Comparison of ENCODE assay signal across 2 fruit fly cellular contexts in the genomic region with DNA sequence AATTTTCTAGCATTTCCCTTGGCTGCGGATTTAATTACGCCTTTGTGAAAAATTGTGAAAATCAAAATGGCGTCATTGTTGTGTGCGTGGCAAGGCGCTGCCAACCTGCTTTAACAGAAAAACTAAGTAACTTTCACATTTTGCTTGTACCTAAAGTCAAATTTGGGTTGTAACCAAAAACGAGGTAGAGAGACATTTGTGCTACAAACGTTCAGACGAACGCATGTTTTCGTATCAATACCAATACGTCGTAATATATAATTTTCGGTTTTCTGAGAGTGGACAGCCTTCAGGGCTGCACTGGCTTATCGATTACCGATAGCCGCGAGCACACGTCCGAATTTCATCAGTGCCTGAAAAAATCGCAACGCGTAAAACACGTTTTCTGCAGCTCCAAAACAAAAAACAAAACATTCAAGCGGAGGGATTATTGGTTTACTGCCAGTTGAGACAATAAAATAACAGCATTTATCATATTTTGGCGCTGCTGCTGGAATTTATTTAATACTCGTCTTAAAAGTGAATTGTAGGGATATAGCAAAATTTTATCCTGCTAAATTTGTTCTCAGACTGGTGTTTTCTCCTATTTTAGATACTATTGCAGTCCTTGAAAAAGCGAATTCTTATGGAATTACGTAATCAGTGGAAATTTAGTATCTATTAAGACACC.
A peak's percentile ranks its signal among the peaks of the same experiment; 100 is the strongest.
TF ChIP-seq lines count a peak whose summit lies in the region.

No protein-coding gene starts in this region.

TF ChIP-seq in whole organism, embryonic, 481 proteins besides CTCF, POLR2A, EP300 and RAD21 (continued from another document and continues in another):
- TF ChIP-seq CG12155 (GFP tag; optimal IDR thresholded peaks at IDR 0.05; lab: Kevin White, UChicago) (peak; percentile 56), kni (GFP tag; optimal IDR thresholded peaks at IDR 0.05; lab: Kevin White, UChicago) (peak; percentile 10), GATAe (GFP tag; conservative IDR thresholded peaks at IDR 0.05; lab: Robert Waterston, UW) (no peak), Doc3 (GFP tag; IDR thresholded peaks at IDR 0.05; lab: Robert Waterston, UW; ENCODE audit: partially characterized antibody) (no peak), tin (GFP tag; optimal IDR thresholded peaks at IDR 0.05; lab: Kevin White, UChicago) (peak; percentile 59), CG3847 (GFP tag; IDR thresholded peaks at IDR 0.05; lab: Robert Waterston, UW) (peak; percentile 79), HmgD (GFP tag; optimal IDR thresholded peaks at IDR 0.05; lab: Kevin White, UChicago) (peak; percentile 44), Nf-YA (GFP tag; IDR thresholded peaks at IDR 0.05; lab: Robert Waterston, UW) (no peak), tx (GFP tag; optimal IDR thresholded peaks at IDR 0.05; lab: Kevin White, UChicago) (peak; percentile 77), Vsx1 (GFP tag; optimal IDR thresholded peaks at IDR 0.05; lab: Kevin White, UChicago) (no peak), CG17359 (tag; optimal IDR thresholded peaks at IDR 0.05; lab: Kevin White, UChicago) (peak; percentile 58), pnt (GFP tag; optimal IDR thresholded peaks at IDR 0.05; lab: Kevin White, UChicago) (peak; percentile 53), CG8944 (GFP tag; optimal IDR thresholded peaks at IDR 0.05; lab: Kevin White, UChicago) (peak; percentile 59), CG2712 (tag; optimal IDR thresholded peaks at IDR 0.05; lab: Kevin White, UChicago) (peak; percentile 55), CG5245 (GFP tag; optimal IDR thresholded peaks at IDR 0.05; lab: Kevin White, UChicago) (peak; percentile 7), BEAF-32 (GFP tag; optimal IDR thresholded peaks at IDR 0.05; lab: Kevin White, UChicago) (peak; percentile 43), Side (GFP tag; optimal IDR thresholded peaks at IDR 0.05; lab: Kevin White, UChicago) (peak; percentile 80), crc (GFP tag; optimal IDR thresholded peaks at IDR 0.05; lab: Kevin White, UChicago) (peak; percentile 43), sd (tag; optimal IDR thresholded peaks at IDR 0.05; lab: Kevin White, UChicago) (peak; percentile 92), CG6654 (GFP tag; optimal IDR thresholded peaks at IDR 0.05; lab: Kevin White, UChicago) (peak; percentile 21), CG4617 (GFP tag; optimal IDR thresholded peaks at IDR 0.05; lab: Kevin White, UChicago; ENCODE audit: borderline replicate concordance) (peak; percentile 60), Bteb2 (GFP tag; optimal IDR thresholded peaks at IDR 0.05; lab: Kevin White, UChicago) (peak; percentile 52), Dbx (GFP tag; IDR thresholded peaks at IDR 0.05; lab: Robert Waterston, UW) (peak; percentile 63; the same call in 2 of the 3 replicates), Opbp (GFP tag; IDR thresholded peaks at IDR 0.05; lab: Robert Waterston, UW; ENCODE audit: partially characterized antibody) (peak; percentile 43; the same call in 1 of the 3 replicates), amos (GFP tag; IDR thresholded peaks at IDR 0.05; lab: Robert Waterston, UW; ENCODE audit: partially characterized antibody) (peak; percentile 38), CG3838 (GFP tag; optimal IDR thresholded peaks at IDR 0.05; lab: Kevin White, UChicago) (no peak), CG10565 (GFP tag; optimal IDR thresholded peaks at IDR 0.05; lab: Kevin White, UChicago) (no peak), CG17186 (GFP tag; optimal IDR thresholded peaks at IDR 0.05; lab: Kevin White, UChicago) (peak; percentile 48), CG32532 (GFP tag; IDR thresholded peaks at IDR 0.05; lab: Robert Waterston, UW) (peak; percentile 84), CG10431 (GFP tag; optimal IDR thresholded peaks at IDR 0.05; lab: Kevin White, UChicago) (peak; percentile 21), hb (GFP tag; IDR thresholded peaks at IDR 0.05; lab: Robert Waterston, UW; ENCODE audit: partially characterized antibody) (no peak), caup (GFP tag; optimal IDR thresholded peaks at IDR 0.05; lab: Kevin White, UChicago; ENCODE audit: severe bottlenecking) (peak; percentile 61), mam (GFP tag; optimal IDR thresholded peaks at IDR 0.05; lab: Kevin White, UChicago) (peak; percentile 85), CG18476 (GFP tag; optimal IDR thresholded peaks at IDR 0.05; lab: Kevin White, UChicago) (peak; percentile 62), CG2129 (GFP tag; IDR thresholded peaks at IDR 0.05; lab: Robert Waterston, UW; ENCODE audit: partially characterized antibody) (no peak), HLHmδ (GFP tag; optimal IDR thresholded peaks at IDR 0.05; lab: Kevin White, UChicago) (no peak), CG17361 (GFP tag; IDR thresholded peaks at IDR 0.05; lab: Robert Waterston, UW) (no peak), Meics (GFP tag; optimal IDR thresholded peaks at IDR 0.05; lab: Kevin White, UChicago) (peak; percentile 64), sc (optimal IDR thresholded peaks at IDR 0.05; lab: Kevin White, UChicago) (no peak), sc (GFP tag; optimal IDR thresholded peaks at IDR 0.05; lab: Kevin White, UChicago) (peak; percentile 47), lmd (GFP tag; IDR thresholded peaks at IDR 0.05; lab: Robert Waterston, UW) (peak; percentile 59), CG15269 (tag; optimal IDR thresholded peaks at IDR 0.05; lab: Kevin White, UChicago) (peak; percentile 64), CG16863 (GFP tag; optimal IDR thresholded peaks at IDR 0.05; lab: Kevin White, UChicago) (peak; percentile 69), crol (GFP tag; IDR thresholded peaks at IDR 0.05; lab: Robert Waterston, UW) (no peak), Ada2b (GFP tag; IDR thresholded peaks at IDR 0.05; lab: Robert Waterston, UW) (peak; percentile 34; the same call in 1 of the 2 replicates), Mad (GFP tag; optimal IDR thresholded peaks at IDR 0.05; lab: Kevin White, UChicago) (peak; percentile 60), CG17385 (GFP tag; optimal IDR thresholded peaks at IDR 0.05; lab: Kevin White, UChicago) (peak; percentile 29), CG7357 (GFP tag; IDR thresholded peaks at IDR 0.05; lab: Robert Waterston, UW) (peak; percentile 57; the same call in 2 of the 3 replicates), Adf1 (GFP tag; IDR thresholded peaks at IDR 0.05; lab: Robert Waterston, UW) (no peak; the same call in 1 of the 2 replicates), CG12219 (GFP tag; optimal IDR thresholded peaks at IDR 0.05; lab: Kevin White, UChicago) (peak; percentile 62), sug (tag; optimal IDR thresholded peaks at IDR 0.05; lab: Kevin White, UChicago) (peak; percentile 65), pum (GFP tag; optimal IDR thresholded peaks at IDR 0.05; lab: Kevin White, UChicago) (peak; percentile 77), CG7556 (GFP tag; optimal IDR thresholded peaks at IDR 0.05; lab: Kevin White, UChicago) (peak; percentile 61), lab (GFP tag; optimal IDR thresholded peaks at IDR 0.05; lab: Kevin White, UChicago) (peak; percentile 71), Ravus (GFP tag; IDR thresholded peaks at IDR 0.05; lab: Robert Waterston, UW) (no peak), ro (GFP tag; IDR thresholded peaks at IDR 0.05; lab: Robert Waterston, UW) (0 out of 2 replicates have a peak, but pooled peaks have one; percentile 15), D19A (tag; optimal IDR thresholded peaks at IDR 0.05; lab: Kevin White, UChicago) (peak; percentile 30), E2f2 (GFP tag; IDR thresholded peaks at IDR 0.05; lab: Robert Waterston, UW) (peak; percentile 26; the same call in 1 of the 2 replicates), CG3163 (GFP tag; optimal IDR thresholded peaks at IDR 0.05; lab: Kevin White, UChicago) (peak; percentile 50)

TF ChIP-seq in whole organism, prepupa, 60 proteins besides CTCF, POLR2A, EP300 and RAD21 (continued from another document):
- peak; percentile 64 for TF ChIP-seq topi (GFP tag; optimal IDR thresholded peaks at IDR 0.05; lab: Kevin White, UChicago)
- TF ChIP-seq net (GFP tag; optimal IDR thresholded peaks at IDR 0.05; lab: Kevin White, UChicago) = peak; percentile 47
- TF ChIP-seq CG8632 (GFP tag; optimal IDR thresholded peaks at IDR 0.05; lab: Kevin White, UChicago) = peak; percentile 45
- peak; percentile 71 for TF ChIP-seq Ets21C (GFP tag; optimal IDR thresholded peaks at IDR 0.05; lab: Kevin White, UChicago)
- no peak for TF ChIP-seq CG16779 (tag; optimal IDR thresholded peaks at IDR 0.05; lab: Kevin White, UChicago)
- TF ChIP-seq salr (GFP tag; optimal IDR thresholded peaks at IDR 0.05; lab: Kevin White, UChicago) = peak; percentile 2 to 18
- TF ChIP-seq Hr38 (GFP tag; optimal IDR thresholded peaks at IDR 0.05; lab: Kevin White, UChicago) = no peak
- TF ChIP-seq dac (GFP tag; optimal IDR thresholded peaks at IDR 0.05; lab: Kevin White, UChicago) = peak; percentile 58
- peak; percentile 88 for TF ChIP-seq Eip78C (GFP tag; lab: Kevin White, UChicago)
- peak; percentile 85 for TF ChIP-seq CG31627 (GFP tag; optimal IDR thresholded peaks at IDR 0.05; lab: Kevin White, UChicago)
- peak; percentile 54 for TF ChIP-seq CG11762 (GFP tag; optimal IDR thresholded peaks at IDR 0.05; lab: Kevin White, UChicago; ENCODE audit: insufficient read depth)
- peak; percentile 76 for TF ChIP-seq esn (GFP tag; optimal IDR thresholded peaks at IDR 0.05; lab: Kevin White, UChicago)
- peak; percentile 74 for TF ChIP-seq eg (GFP tag; IDR thresholded peaks at IDR 0.05; lab: Robert Waterston, UW)
TF ChIP-seq in whole organism, prepupa: peak in this region for 49.
